Fruit fly (Drosophila melanogaster) whole organism, wandering third instar larva: Measurements from ENCODE around the gene CG32756.

ENCODE experiments used
- Abd-B ChIP-seq: fragments of >200 bp; optimal IDR thresholded peaks from 2 replicates; lab custom pipeline; 2017; ENCODE audit warnings: missing biosample characterization, missing genetic modification characterization
- CG32264 ChIP-seq: fragments of 200-800 bp; sonication (Bioruptor generic); optimal IDR thresholded peaks from 2 replicates; lab custom pipeline; 2016; ENCODE audit warnings: missing biosample characterization, missing genetic modification characterization
- CG9705 ChIP-seq: fragments of 200-800 bp; sonication (Bioruptor generic); optimal IDR thresholded peaks from 2 replicates; lab custom pipeline; 2018; ENCODE audit warnings: missing biosample characterization, mild to moderate bottlenecking, missing genetic modification characterization
- Dfd ChIP-seq: fragments of >200 bp; optimal IDR thresholded peaks from 2 replicates; lab custom pipeline; 2017; ENCODE audit warnings: missing biosample characterization, missing genetic modification characterization
- Dif ChIP-seq: fragments of 200-275, 200-300 bp; sonication (Bioruptor generic); optimal IDR thresholded peaks from 2 replicates; lab custom pipeline; 2018; ENCODE audit warnings: missing biosample characterization, missing genetic modification characterization; ENCODE audit not compliant: partially characterized antibody
- GATAd ChIP-seq: sonication (Bioruptor generic); optimal IDR thresholded peaks from 2 replicates; lab custom pipeline; 2016; ENCODE audit warnings: missing biosample characterization, missing genetic modification characterization
- HLH106 ChIP-seq: fragments of 200-800 bp; optimal IDR thresholded peaks from 3 replicates; lab custom pipeline; 2019; ENCODE audit warnings: missing biosample characterization, mild to moderate bottlenecking, missing genetic modification characterization, moderate library complexity
- Hnf4 ChIP-seq: fragments of 200-800 bp; sonication (Bioruptor generic); optimal IDR thresholded peaks from 2 replicates; lab custom pipeline; 2016; ENCODE audit warnings: missing biosample characterization, mild to moderate bottlenecking, missing genetic modification characterization
- Hr78 ChIP-seq: fragments of >200 bp; optimal IDR thresholded peaks from 2 replicates; lab custom pipeline; 2017; ENCODE audit warnings: missing biosample characterization, missing genetic modification characterization
- Hr83 ChIP-seq: fragments of 200-300 bp; sonication (Bioruptor generic); optimal IDR thresholded peaks from 2 replicates; lab custom pipeline; 2016; ENCODE audit warnings: missing biosample characterization, mild to moderate bottlenecking, missing genetic modification characterization, moderate library complexity; ENCODE audit not compliant: poor library complexity, severe bottlenecking
- Jra ChIP-seq: sonication (Bioruptor generic); optimal IDR thresholded peaks from 2 replicates; lab custom pipeline; 2016; ENCODE audit warnings: missing biosample characterization, missing genetic modification characterization
- Mio ChIP-seq: sonication (Bioruptor generic); optimal IDR thresholded peaks from 2 replicates; lab custom pipeline; 2016; ENCODE audit warnings: missing biosample characterization, missing genetic modification characterization
- Myc ChIP-seq: fragments of >200 bp; optimal IDR thresholded peaks from 2 replicates; lab custom pipeline; 2017
- N ChIP-seq: fragments of >200 bp; optimal IDR thresholded peaks from 2 replicates; lab custom pipeline; 2018; ENCODE audit warnings: missing biosample characterization, missing external identifiers, missing genetic modification characterization
- OdsH ChIP-seq: fragments of 200-800 bp; sonication (Bioruptor generic); optimal IDR thresholded peaks from 2 replicates; lab custom pipeline; 2016; ENCODE audit warnings: missing biosample characterization, mild to moderate bottlenecking, missing genetic modification characterization
- Rel ChIP-seq, 2 experiments: fragments of 200-800 bp; sonication (Bioruptor generic) in 1 of 2; optimal IDR thresholded peaks; 2 replicates in 1 of 2; 3 replicates in 1 of 2; lab custom pipeline; 2016 to 2019; ENCODE audit warnings: mild to moderate bottlenecking in 2 of 2, missing biosample characterization in 2 of 2, missing genetic modification characterization in 2 of 2, moderate library complexity in 1 of 2
- Sp1 ChIP-seq: fragments of 200-800 bp; sonication (Bioruptor generic); optimal IDR thresholded peaks from 3 replicates; lab custom pipeline; 2019; ENCODE audit warnings: missing biosample characterization, mild to moderate bottlenecking, missing genetic modification characterization, moderate library complexity
- Vsx2 ChIP-seq: fragments of 200-300, 225-300 bp; sonication (Bioruptor generic); optimal IDR thresholded peaks from 2 replicates; lab custom pipeline; 2018; ENCODE audit warnings: missing biosample characterization, missing genetic modification characterization; ENCODE audit not compliant: partially characterized antibody
- br ChIP-seq: fragments of 200-800 bp; sonication (Bioruptor generic); optimal IDR thresholded peaks from 2 replicates; lab custom pipeline; 2016; ENCODE audit warnings: missing biosample characterization, missing genetic modification characterization
- brk ChIP-seq: fragments of 200-800 bp; sonication (Bioruptor generic); optimal IDR thresholded peaks from 2 replicates; lab custom pipeline; 2016; ENCODE audit warnings: missing biosample characterization, mild to moderate bottlenecking, missing genetic modification characterization
- dl ChIP-seq, 2 experiments: fragments of 175-275, 200-275 bp in 1 of 2; fragments of 200-275 bp in 1 of 2; sonication (Bioruptor generic); optimal IDR thresholded peaks; lab custom pipeline; 2018; ENCODE audit warnings: mild to moderate bottlenecking in 2 of 2, missing biosample characterization in 2 of 2, missing genetic modification characterization in 2 of 2, moderate library complexity in 2 of 2; ENCODE audit not compliant: partially characterized antibody in 2 of 2, insufficient read depth in 1 of 2
- dmrt93B ChIP-seq: fragments of 200-800 bp; sonication (Bioruptor generic); optimal IDR thresholded peaks from 2 replicates; lab custom pipeline; 2018; ENCODE audit warnings: missing biosample characterization, mild to moderate bottlenecking, missing genetic modification characterization
- dsf ChIP-seq: sonication (Bioruptor generic); optimal IDR thresholded peaks from 2 replicates; lab custom pipeline; 2016; ENCODE audit warnings: missing biosample characterization, missing genetic modification characterization, borderline replicate concordance
- ey ChIP-seq: fragments of 200-800 bp; sonication (Bioruptor generic); optimal IDR thresholded peaks from 2 replicates; lab custom pipeline; 2016; ENCODE audit warnings: missing biosample characterization, missing genetic modification characterization
- foxo ChIP-seq, 2 experiments: fragments of 200-800 bp; sonication (Bioruptor generic); optimal IDR thresholded peaks; 2 replicates in 1 of 2; 3 replicates in 1 of 2; lab custom pipeline; 2016 to 2017; ENCODE audit warnings: missing biosample characterization in 2 of 2, missing genetic modification characterization in 2 of 2
- fru ChIP-seq: fragments of 200-800 bp; sonication (Bioruptor generic); optimal IDR thresholded peaks from 3 replicates; lab custom pipeline; 2016; ENCODE audit warnings: missing biosample characterization, mild to moderate bottlenecking, missing genetic modification characterization
- h ChIP-seq: fragments of 200-800 bp; sonication (Bioruptor generic); optimal IDR thresholded peaks from 3 replicates; lab custom pipeline; 2016; ENCODE audit warnings: missing biosample characterization, mild to moderate bottlenecking, missing genetic modification characterization
- jim ChIP-seq: fragments of 175-275, 200-325 bp; sonication (Bioruptor generic); optimal IDR thresholded peaks from 2 replicates; lab custom pipeline; 2016; ENCODE audit warnings: missing biosample characterization, mild to moderate bottlenecking, missing genetic modification characterization
- lola ChIP-seq: fragments of >200 bp; optimal IDR thresholded peaks from 2 replicates; lab custom pipeline; 2017; ENCODE audit warnings: missing biosample characterization, missing genetic modification characterization
- pan ChIP-seq: fragments of >200 bp; optimal IDR thresholded peaks from 2 replicates; lab custom pipeline; 2017
- psq ChIP-seq: fragments of 200-800 bp; sonication (Bioruptor generic); optimal IDR thresholded peaks from 3 replicates; lab custom pipeline; 2017; ENCODE audit warnings: missing biosample characterization, mild to moderate bottlenecking, missing genetic modification characterization, moderate library complexity
- rgr ChIP-seq: fragments of 200-800 bp; sonication (Bioruptor generic); optimal IDR thresholded peaks from 3 replicates; lab custom pipeline; 2016; ENCODE audit warnings: missing biosample characterization, mild to moderate bottlenecking, missing genetic modification characterization
- sage ChIP-seq: fragments of 200-800 bp; sonication (Bioruptor generic); optimal IDR thresholded peaks from 2 replicates; lab custom pipeline; 2016; ENCODE audit warnings: missing biosample characterization, mild to moderate bottlenecking, missing genetic modification characterization
- sv ChIP-seq: fragments of 200-800 bp; sonication (Bioruptor generic); optimal IDR thresholded peaks from 3 replicates; lab custom pipeline; 2016; ENCODE audit warnings: missing biosample characterization, missing genetic modification characterization
- tai ChIP-seq: sonication (Bioruptor generic); optimal IDR thresholded peaks from 2 replicates; lab custom pipeline; 2016; ENCODE audit warnings: missing biosample characterization, missing genetic modification characterization
- usp ChIP-seq: fragments of >200 bp; optimal IDR thresholded peaks from 2 replicates; lab custom pipeline; 2017; ENCODE audit warnings: missing biosample characterization, missing genetic modification characterization
- woc ChIP-seq: sonication (Bioruptor generic); optimal IDR thresholded peaks from 2 replicates; lab custom pipeline; 2016; ENCODE audit warnings: missing biosample characterization, mild to moderate bottlenecking, missing genetic modification characterization

CG32756 gene

DNA sequence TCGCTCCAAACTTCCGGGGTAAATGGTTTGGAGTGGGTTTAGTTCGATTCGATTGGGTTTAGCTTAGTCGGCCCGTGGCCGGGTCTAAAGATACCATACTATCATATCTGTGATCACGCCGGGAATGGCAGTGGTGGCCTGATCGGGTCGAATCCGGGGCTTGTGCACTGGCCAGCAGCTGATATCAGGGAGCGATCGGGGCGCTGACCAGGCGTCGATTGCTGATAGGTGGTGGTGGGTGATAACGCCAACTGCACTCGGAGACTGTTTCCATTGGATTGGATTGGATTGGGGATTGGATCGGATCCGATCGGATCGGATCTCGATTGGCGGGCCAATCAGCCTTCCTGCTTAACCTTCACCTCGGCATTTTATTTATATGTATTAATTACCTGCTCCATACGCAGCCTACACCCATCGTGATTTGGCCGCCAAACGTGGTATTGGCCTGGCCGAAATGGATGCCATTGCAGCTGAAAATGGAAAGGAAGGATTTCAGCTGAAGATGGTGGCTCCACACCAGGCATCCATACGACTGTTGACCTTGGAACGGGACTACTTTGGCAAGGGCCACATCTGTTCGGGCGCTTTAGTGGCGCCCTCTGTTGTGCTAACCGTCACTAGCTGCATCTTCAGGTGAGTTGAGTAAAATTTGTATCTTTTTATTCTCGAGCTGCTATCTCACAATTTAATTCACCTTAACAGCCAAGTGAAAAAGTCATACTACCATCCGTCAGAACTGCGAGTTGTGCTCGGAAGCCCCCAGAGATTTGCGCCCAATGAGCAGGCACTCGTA is 11.4 kb downstream of the CG32756 start:
- TF ChIP-seq HLH106 (tag; lab: Kevin White, UChicago): no peak
- no peak for TF ChIP-seq Hr78
- no peak for TF ChIP-seq Jra (GFP tag; lab: Kevin White, UChicago)
- no peak for TF ChIP-seq dsf (GFP tag; lab: Kevin White, UChicago)
- no peak for TF ChIP-seq Sp1 (GFP tag; lab: Kevin White, UChicago)
- TF ChIP-seq Myc (lab: Kevin White, UChicago): no peak
- no peak for TF ChIP-seq brk (GFP tag; lab: Kevin White, UChicago)
- TF ChIP-seq Hnf4 (GFP tag; lab: Kevin White, UChicago): no peak
- TF ChIP-seq tai: no peak
- no peak for TF ChIP-seq rgr (GFP tag; lab: Kevin White, UChicago)
- no peak for TF ChIP-seq N (GFP tag; lab: Kevin White, UChicago)
- no peak for TF ChIP-seq Dif (GFP tag; lab: Kevin White, UChicago)
- no peak for TF ChIP-seq Abd-B (GFP tag; lab: Kevin White, UChicago)

DNA sequence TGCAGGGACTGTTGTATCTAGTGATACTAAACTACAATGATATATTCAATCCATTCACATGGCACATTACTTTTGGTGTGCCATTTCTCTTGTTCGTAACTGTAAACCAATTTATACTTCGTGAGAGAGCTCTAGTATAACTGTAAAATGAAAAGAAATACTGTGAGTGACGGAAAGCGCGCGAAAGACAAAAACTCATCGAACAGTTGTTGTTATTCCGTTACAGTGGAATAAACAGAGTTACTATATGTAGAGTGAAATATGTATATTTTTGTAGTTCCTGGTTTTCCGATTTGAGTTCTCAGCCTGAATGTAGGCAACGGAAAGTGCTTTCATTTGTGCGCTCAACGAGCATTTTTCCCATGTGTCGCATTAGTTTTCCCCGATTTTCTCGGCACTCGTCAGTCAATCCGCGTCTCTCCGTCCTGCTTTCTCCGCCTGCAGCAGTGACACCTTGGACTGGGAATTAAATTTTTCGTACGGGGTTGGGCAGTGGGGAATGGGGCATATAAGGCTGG is 18.7 kb downstream of the CG32756 start:
- TF ChIP-seq tai (no peak), Hr83 (GFP tag; lab: Kevin White, UChicago) (no peak), CG32264 (no peak), h (GFP tag; lab: Kevin White, UChicago) (no peak), lola (GFP tag; lab: Kevin White, UChicago) (no peak), sage (no peak), Rel (GFP tag; optimal IDR thresholded peaks at IDR 0.05; lab: Kevin White, UChicago) (no peak), Rel (tag; optimal IDR thresholded peaks at IDR 0.05; lab: Kevin White, UChicago) (no peak), Vsx2 (GFP tag; lab: Kevin White, UChicago) (no peak), usp (GFP tag; lab: Kevin White, UChicago) (no peak), brk (GFP tag; lab: Kevin White, UChicago) (no peak), Myc (lab: Kevin White, UChicago) (no peak), dsf (GFP tag; lab: Kevin White, UChicago) (no peak), woc (GFP tag; lab: Kevin White, UChicago) (no peak), Mio (GFP tag; lab: Kevin White, UChicago) (no peak)

- peak; percentile 2 for TF ChIP-seq rgr (GFP tag; lab: Kevin White, UChicago)
- no peak for TF ChIP-seq ey (GFP tag; lab: Kevin White, UChicago)
- peak; percentile 53 to 63 for TF ChIP-seq dl (GFP tag; optimal IDR thresholded peaks at IDR 0.05; lab: Kevin White, UChicago; ENCODE audit: insufficient read depth in 1 of 2, partially characterized antibody in 2 of 2)
- TF ChIP-seq Dfd (GFP tag; lab: Kevin White, UChicago): no peak
- TF ChIP-seq tai: no peak
- no peak for TF ChIP-seq sage
- no peak for TF ChIP-seq brk (GFP tag; lab: Kevin White, UChicago)
- TF ChIP-seq Myc (lab: Kevin White, UChicago): no peak
- TF ChIP-seq Sp1 (GFP tag; lab: Kevin White, UChicago): peak; percentile 28
- TF ChIP-seq usp (GFP tag; lab: Kevin White, UChicago): no peak
- peak in 1 of 2 experiments; percentile 26 for TF ChIP-seq foxo (GFP tag; optimal IDR thresholded peaks at IDR 0.05; lab: Kevin White, UChicago)
- TF ChIP-seq OdsH (GFP tag; lab: Kevin White, UChicago): no peak
- no peak for TF ChIP-seq Rel (GFP tag; optimal IDR thresholded peaks at IDR 0.05; lab: Kevin White, UChicago)
- no peak for TF ChIP-seq Rel (tag; optimal IDR thresholded peaks at IDR 0.05; lab: Kevin White, UChicago)
- no peak for TF ChIP-seq dsf (GFP tag; lab: Kevin White, UChicago)
- TF ChIP-seq Hr83 (GFP tag; lab: Kevin White, UChicago): no peak
- no peak for TF ChIP-seq dmrt93B
- no peak for TF ChIP-seq Hr78
- peak; percentile 38 for TF ChIP-seq woc (GFP tag; lab: Kevin White, UChicago)
- TF ChIP-seq CG9705 (GFP tag; lab: Kevin White, UChicago): no peak
- peak; percentile 10 for TF ChIP-seq Dif (GFP tag; lab: Kevin White, UChicago)
- no peak for TF ChIP-seq jim (GFP tag; lab: Kevin White, UChicago)
- TF ChIP-seq N (GFP tag; lab: Kevin White, UChicago): no peak
- peak; percentile 25 for TF ChIP-seq Hnf4 (GFP tag; lab: Kevin White, UChicago)
- TF ChIP-seq CG32264: no peak
- no peak for TF ChIP-seq pan
- no peak for TF ChIP-seq lola (GFP tag; lab: Kevin White, UChicago)
- TF ChIP-seq HLH106 (tag; lab: Kevin White, UChicago): peak; percentile 26
- TF ChIP-seq fru (GFP tag; lab: Kevin White, UChicago): peak; percentile 5
- TF ChIP-seq Abd-B (GFP tag; lab: Kevin White, UChicago): no peak
- TF ChIP-seq h (GFP tag; lab: Kevin White, UChicago): peak; percentile 5
- no peak for TF ChIP-seq br
- peak; percentile 27 for TF ChIP-seq psq
- TF ChIP-seq GATAd: no peak
- no peak for TF ChIP-seq Vsx2 (GFP tag; lab: Kevin White, UChicago)
- TF ChIP-seq sv: no peak
- peak; percentile 22 for TF ChIP-seq Jra (GFP tag; lab: Kevin White, UChicago)
- no peak for TF ChIP-seq Mio (GFP tag; lab: Kevin White, UChicago)
These were observed 20.3 kb downstream of the CG32756 start, which contains the start of gene Grip for dm6 chrX:5965517-5966397. Gene Grip, plus strand, starts transcription at chrX:5966279.
